Worm (Caenorhabditis elegans) whole organism, late embryonic: Measurements from ENCODE around the gene F52D10.4.

ENCODE experiments used
- C08G9.2 ChIP-seq: sonication (generic microtip); optimal IDR thresholded peaks from 2 replicates; lab custom pipeline; 2016; ENCODE audit warnings: mild to moderate bottlenecking, missing genetic modification characterization, moderate library complexity, missing compliant biosample characterization
- C38D4.7 ChIP-seq: fragments of 200-800 bp; sonication (Bioruptor generic); optimal IDR thresholded peaks from 2 replicates; lab custom pipeline; 2018; ENCODE audit warnings: mild to moderate bottlenecking, missing genetic modification characterization, moderate library complexity, missing compliant biosample characterization
- K02D7.2 ChIP-seq: sonication (generic microtip); optimal IDR thresholded peaks from 2 replicates; lab custom pipeline; 2017; ENCODE audit warnings: mild to moderate bottlenecking, missing genetic modification characterization, missing compliant biosample characterization
- Y22D7AL.16 ChIP-seq: sonication (generic microtip); optimal IDR thresholded peaks from 2 replicates; lab custom pipeline; 2016; ENCODE audit warnings: missing genetic modification characterization, missing compliant biosample characterization
- ahr-1 ChIP-seq: sonication (generic microtip); optimal IDR thresholded peaks from 2 replicates; lab custom pipeline; 2016; ENCODE audit warnings: missing genetic modification characterization, missing compliant biosample characterization
- ama-1 ChIP-seq: fragments of 150-350 bp; optimal IDR thresholded peaks from 2 replicates; lab custom pipeline; 2014
- ceh-14 ChIP-seq: sonication (generic microtip); optimal IDR thresholded peaks from 2 replicates; lab custom pipeline; 2016; ENCODE audit warnings: missing genotype, missing genetic modification characterization, missing compliant biosample characterization
- ceh-18 ChIP-seq: sonication (generic microtip); optimal IDR thresholded peaks from 2 replicates; lab custom pipeline; 2016; ENCODE audit warnings: missing genetic modification characterization, missing compliant biosample characterization
- ceh-24 ChIP-seq: sonication (generic microtip); optimal IDR thresholded peaks from 2 replicates; lab custom pipeline; 2016; ENCODE audit warnings: mild to moderate bottlenecking, missing genetic modification characterization, missing compliant biosample characterization
- ceh-30 ChIP-seq: fragments of 150-350 bp; optimal IDR thresholded peaks from 2 replicates; lab custom pipeline; 2014; ENCODE audit warnings: missing biosample characterization, missing genetic modification characterization
- ceh-31 ChIP-seq: sonication (generic microtip); optimal IDR thresholded peaks from 2 replicates; lab custom pipeline; 2016; ENCODE audit warnings: missing genetic modification characterization, missing compliant biosample characterization
- ceh-34 ChIP-seq: sonication (generic microtip); optimal IDR thresholded peaks from 2 replicates; lab custom pipeline; 2016; ENCODE audit warnings: mild to moderate bottlenecking, missing genetic modification characterization, missing compliant biosample characterization
- ceh-45 ChIP-seq: fragments of 200-800 bp; sonication (Bioruptor generic); IDR thresholded peaks from 2 replicates; pipeline ENCODE4 v1.3.6; 2022; ENCODE audit warnings: missing genetic modification reagents, missing genetic modification characterization, missing compliant biosample characterization
- ceh-6 ChIP-seq: fragments of 200-800 bp; sonication (Bioruptor generic); optimal IDR thresholded peaks from 2 replicates; lab custom pipeline; 2018; ENCODE audit warnings: mild to moderate bottlenecking, missing genetic modification characterization, missing compliant biosample characterization
- ceh-9 ChIP-seq: sonication (generic microtip); optimal IDR thresholded peaks from 2 replicates; lab custom pipeline; 2016; ENCODE audit warnings: mild to moderate bottlenecking, missing genetic modification characterization, inconsistent platforms, missing compliant biosample characterization
- dmd-4 ChIP-seq: sonication (generic microtip); optimal IDR thresholded peaks from 2 replicates; lab custom pipeline; 2016; ENCODE audit warnings: borderline replicate concordance, missing genetic modification characterization, missing compliant biosample characterization
- elt-2 ChIP-seq: sonication (generic microtip); optimal IDR thresholded peaks from 2 replicates; lab custom pipeline; 2016; ENCODE audit warnings: missing genetic modification reagents, missing genetic modification characterization, missing compliant biosample characterization
- elt-4 ChIP-seq: sonication (generic microtip); optimal IDR thresholded peaks from 2 replicates; lab custom pipeline; 2016; ENCODE audit warnings: missing genetic modification characterization, missing compliant biosample characterization
- fkh-6 ChIP-seq: sonication (generic microtip); optimal IDR thresholded peaks from 2 replicates; lab custom pipeline; 2016; ENCODE audit warnings: missing genetic modification characterization, missing compliant biosample characterization
- hlh-15 ChIP-seq: sonication (generic microtip); optimal IDR thresholded peaks from 2 replicates; lab custom pipeline; 2016; ENCODE audit warnings: missing genetic modification characterization, missing compliant biosample characterization
- hlh-8 ChIP-seq: sonication (generic microtip); optimal IDR thresholded peaks from 2 replicates; lab custom pipeline; 2016; ENCODE audit warnings: missing genotype, missing genetic modification characterization, missing compliant biosample characterization
- lim-6 ChIP-seq: sonication (generic microtip); optimal IDR thresholded peaks from 2 replicates; lab custom pipeline; 2016; ENCODE audit warnings: missing genetic modification characterization, missing compliant biosample characterization
- lin-11 ChIP-seq: fragments of 200-800 bp; sonication (Bioruptor generic); optimal IDR thresholded peaks from 2 replicates; lab custom pipeline; 2018; ENCODE audit warnings: mild to moderate bottlenecking, missing genetic modification characterization, missing compliant biosample characterization
- madf-2 ChIP-seq: sonication (generic microtip); optimal IDR thresholded peaks from 2 replicates; lab custom pipeline; 2017; ENCODE audit warnings: missing genetic modification characterization, missing compliant biosample characterization
- mec-3 ChIP-seq: sonication (generic microtip); optimal IDR thresholded peaks from 2 replicates; lab custom pipeline; 2016; ENCODE audit warnings: borderline replicate concordance, missing genetic modification characterization, missing compliant biosample characterization
- nhr-232 ChIP-seq: sonication (generic microtip); optimal IDR thresholded peaks from 2 replicates; lab custom pipeline; 2016; ENCODE audit warnings: missing genetic modification characterization, missing compliant biosample characterization
- pha-4 ChIP-seq: fragments of 150-350 bp; optimal IDR thresholded peaks from 2 replicates; lab custom pipeline; 2018; ENCODE audit warnings: missing biosample characterization, missing genetic modification reagents, missing genetic modification characterization
- rnt-1 ChIP-seq: sonication (generic microtip); optimal IDR thresholded peaks from 2 replicates; lab custom pipeline; 2016; ENCODE audit warnings: missing genetic modification characterization, missing compliant biosample characterization
- sdc-2 ChIP-seq: sonication (generic microtip); optimal IDR thresholded peaks from 2 replicates; lab custom pipeline; 2016; ENCODE audit warnings: missing genotype, missing genetic modification characterization, missing compliant biosample characterization
- sox-2 ChIP-seq: fragments of 200-800 bp; sonication (Bioruptor generic); IDR thresholded peaks from 2 replicates; pipeline ENCODE4 v1.3.6; 2022; ENCODE audit warnings: missing genetic modification reagents, missing genetic modification characterization, missing compliant biosample characterization
- syd-9 ChIP-seq: sonication (generic microtip); optimal IDR thresholded peaks from 2 replicates; lab custom pipeline; 2016; ENCODE audit warnings: mild to moderate bottlenecking, missing genetic modification characterization, moderate library complexity, missing compliant biosample characterization
- tbx-2 ChIP-seq: sonication (generic microtip); optimal IDR thresholded peaks from 2 replicates; lab custom pipeline; 2016; ENCODE audit warnings: missing genetic modification characterization, missing compliant biosample characterization
- ttx-3 ChIP-seq: sonication (generic microtip); optimal IDR thresholded peaks from 2 replicates; lab custom pipeline; 2016; ENCODE audit warnings: missing genetic modification reagents, missing genetic modification characterization, missing compliant biosample characterization
- unc-3 ChIP-seq, 2 experiments: fragments of 200-800 bp in 1 of 2; sonication (Bioruptor generic) in 1 of 2; sonication (generic microtip) in 1 of 2; conservative IDR thresholded peaks in 1 of 2; optimal IDR thresholded peaks in 1 of 2; 2 replicates each; pipeline versions ENCODE4 v1.3.6 to Lab custom; 2016 to 2022; ENCODE audit warnings: missing compliant biosample characterization in 2 of 2, missing genetic modification characterization in 2 of 2, missing genetic modification reagents in 1 of 2
- unc-42 ChIP-seq: sonication (generic microtip); optimal IDR thresholded peaks from 2 replicates; lab custom pipeline; 2016; ENCODE audit warnings: missing genotype, missing genetic modification characterization, missing compliant biosample characterization
- unc-55 ChIP-seq: sonication (generic microtip); optimal IDR thresholded peaks from 2 replicates; lab custom pipeline; 2017; ENCODE audit warnings: missing biosample characterization, missing genetic modification reagents, missing genetic modification characterization
- unc-86 ChIP-seq: sonication (generic microtip); optimal IDR thresholded peaks from 2 replicates; lab custom pipeline; 2016; ENCODE audit warnings: missing genetic modification characterization, missing compliant biosample characterization
- ztf-16 ChIP-seq: sonication (generic microtip); optimal IDR thresholded peaks from 2 replicates; lab custom pipeline; 2017; ENCODE audit warnings: missing genetic modification characterization, missing compliant biosample characterization

F52D10.4 gene

DNA sequence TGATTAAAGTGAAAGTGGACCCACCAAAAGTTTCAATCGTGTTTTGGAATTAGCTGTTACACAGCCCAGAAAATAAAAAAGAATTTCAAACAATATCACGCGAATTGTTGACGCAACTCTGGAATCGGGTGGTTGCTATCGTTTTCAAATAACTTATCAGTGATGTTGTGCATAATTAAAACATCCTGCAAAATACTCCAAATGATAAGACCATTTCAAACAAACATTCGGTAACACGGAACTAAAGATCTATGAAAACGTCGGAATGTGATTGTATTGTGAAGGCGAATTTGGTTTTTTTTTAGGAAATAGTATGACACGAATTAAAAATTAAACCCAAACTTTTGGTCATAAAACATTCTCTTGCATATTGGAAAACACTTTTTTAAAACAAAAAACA is 11.3 kb downstream of the F52D10.4 start, which contains the start of gene spp-30:
Gene spp-30, minus strand, starts transcription at position 101 of the 400 bp plus-strand sequence.
- TF ChIP-seq elt-2 (peak; percentile 53), ceh-30 (no peak), ama-1 (lab: Kevin White, UChicago) (no peak), rnt-1 (tag; lab: Kevin White, UChicago) (no peak)

- TF ChIP-seq lim-6 (tag; lab: Kevin White, UChicago) (no peak), hlh-15 (tag; lab: Kevin White, UChicago) (no peak), ceh-34 (peak; percentile 54), mec-3 (no peak), elt-2 (no peak), unc-42 (tag; lab: Kevin White, UChicago) (peak; percentile 79)
These were observed 13.2 kb downstream of the F52D10.4 start for ce11 chrX:11630499-11630898.

DNA sequence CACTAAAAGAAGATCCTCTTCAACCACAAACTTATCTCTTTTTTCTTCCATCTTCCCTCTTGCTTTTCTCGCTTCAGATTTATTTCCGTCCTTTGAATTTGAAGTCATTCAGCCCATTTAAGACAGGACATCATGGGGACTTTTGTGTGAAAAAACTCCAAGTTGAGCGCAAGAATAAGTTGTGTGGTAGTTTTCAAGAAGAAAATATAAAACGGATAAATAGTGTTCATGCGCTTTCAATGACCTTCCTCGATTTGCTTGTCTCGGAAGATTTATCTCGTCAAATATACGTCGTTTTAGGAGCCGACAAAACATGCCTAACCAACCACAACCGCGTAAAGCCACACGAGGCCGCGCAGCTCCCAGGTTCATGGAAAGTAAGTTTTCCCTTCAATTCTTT is 14.8 kb downstream of the F52D10.4 start, which contains the start of gene sto-6:
Gene sto-6, plus strand, starts transcription at position 301 of the 400 bp plus-strand sequence.
- no peak for TF ChIP-seq Y22D7AL.16 (tag; lab: Kevin White, UChicago)
- no peak for TF ChIP-seq nhr-232 (tag; lab: Kevin White, UChicago)
- no peak for TF ChIP-seq syd-9 (tag; lab: Kevin White, UChicago)
- TF ChIP-seq K02D7.2 (tag; lab: Kevin White, UChicago): no peak
- no peak for TF ChIP-seq ceh-18 (tag; lab: Kevin White, UChicago)
- TF ChIP-seq ahr-1 (tag; lab: Kevin White, UChicago): no peak
- no peak for TF ChIP-seq dmd-4 (tag; lab: Kevin White, UChicago)
- TF ChIP-seq sdc-2: no peak
- no peak for TF ChIP-seq ttx-3 (tag; lab: Kevin White, UChicago)
- no peak for TF ChIP-seq unc-42 (tag; lab: Kevin White, UChicago)

- TF ChIP-seq dmd-4 (tag; lab: Kevin White, UChicago) (no peak), tbx-2 (tag; lab: Kevin White, UChicago) (no peak), K02D7.2 (tag; lab: Kevin White, UChicago) (no peak), C38D4.7 (GFP tag; lab: Kevin White, UChicago) (no peak), unc-55 (GFP tag; lab: Kevin White, UChicago) (no peak), madf-2 (tag; lab: Kevin White, UChicago) (no peak), hlh-8 (no peak), unc-3 (GFP tag; conservative IDR thresholded peaks at IDR 0.05; lab: Robert Waterston, UW) (no peak), unc-3 (tag; optimal IDR thresholded peaks at IDR 0.05; lab: Kevin White, UChicago) (no peak), rnt-1 (tag; lab: Kevin White, UChicago) (no peak), syd-9 (tag; lab: Kevin White, UChicago) (no peak), hlh-15 (tag; lab: Kevin White, UChicago) (no peak), sox-2 (GFP tag; lab: Robert Waterston, UW) (no peak), unc-86 (no peak), C08G9.2 (tag; lab: Kevin White, UChicago) (no peak)
These were observed 16.0 kb downstream of the F52D10.4 start for ce11 chrX:11633278-11633677.

- no peak for TF ChIP-seq pha-4 (tag; lab: Kevin White, UChicago)
- TF ChIP-seq hlh-15 (tag; lab: Kevin White, UChicago): no peak
- no peak for TF ChIP-seq sox-2 (GFP tag; lab: Robert Waterston, UW)
- TF ChIP-seq sdc-2: no peak
- no peak for TF ChIP-seq ceh-45 (GFP tag; lab: Robert Waterston, UW)
- no peak for TF ChIP-seq ceh-31
- TF ChIP-seq ztf-16: no peak
- TF ChIP-seq elt-4: no peak
- TF ChIP-seq ceh-6 (GFP tag; lab: Kevin White, UChicago): no peak
- TF ChIP-seq lin-11: no peak
- TF ChIP-seq dmd-4 (tag; lab: Kevin White, UChicago): no peak
- no peak for TF ChIP-seq fkh-6 (tag; lab: Kevin White, UChicago)
- no peak for TF ChIP-seq ceh-14 (tag; lab: Kevin White, UChicago)
- TF ChIP-seq nhr-232 (tag; lab: Kevin White, UChicago): no peak
- no peak for TF ChIP-seq ceh-9 (tag; lab: Kevin White, UChicago)
- TF ChIP-seq ceh-24: no peak
These were observed 20.5 kb downstream of the F52D10.4 start for ce11 chrX:11637721-11638120.
